Worm (Caenorhabditis elegans) whole organism, midembryonic: ENCODE measurements around the gene csb-1.

Experiments used
- cog-1 ChIP-seq: sonication (generic microtip); optimal IDR thresholded peaks from 2 replicates; lab custom pipeline; 2016; ENCODE audit warnings: missing genetic modification characterization, missing compliant biosample characterization
- flt-1 ChIP-seq: fragments of 200-800 bp; sonication (Bioruptor generic); IDR thresholded peaks from 2 replicates; pipeline ENCODE4 v1.3.6; 2022; ENCODE audit warnings: missing genetic modification characterization, missing compliant biosample characterization
- ref-1 ChIP-seq: fragments of 200-800 bp; sonication (Bioruptor generic); conservative IDR thresholded peaks from 2 replicates; pipeline ENCODE4 v1.3.6; 2022; ENCODE audit warnings: missing genetic modification reagents, missing genetic modification characterization, missing compliant biosample characterization
- ztf-29 ChIP-seq: fragments of 200-800 bp; sonication (Bioruptor generic); IDR thresholded peaks from 2 replicates; pipeline ENCODE4 v1.3.6; 2022; ENCODE audit warnings: missing genetic modification reagents, missing genetic modification characterization, missing compliant biosample characterization

- no peak for TF ChIP-seq ref-1 (GFP tag; lab: Robert Waterston, UW)
- no peak for TF ChIP-seq ztf-29 (GFP tag; lab: Robert Waterston, UW)
- no peak for TF ChIP-seq flt-1 (GFP tag; lab: Robert Waterston, UW)
- no peak for TF ChIP-seq cog-1 (tag; lab: Kevin White, UChicago)
Measured at ce11 chrX:15910328-15910727, 44.6 kb upstream of the csb-1 start, which contains the start of gene npr-33.
